Worm (Caenorhabditis elegans) whole organism, L1 larva: Measurements from ENCODE around the gene F41D9.2.

Experiments
- C16A3.4 ChIP-seq: fragments of 150-350 bp; optimal IDR thresholded peaks from 2 replicates; lab custom pipeline; 2014; ENCODE audit warnings: missing biosample characterization, missing genetic modification characterization
- F16B12.6 ChIP-seq: fragments of 150-350 bp; optimal IDR thresholded peaks from 2 replicates; lab custom pipeline; 2014; ENCODE audit warnings: missing biosample characterization, missing genetic modification characterization
- ama-1 ChIP-seq: fragments of 150-350 bp; optimal IDR thresholded peaks from 2 replicates; lab custom pipeline; 2014
- blmp-1 ChIP-seq: fragments of 150-350 bp; optimal IDR thresholded peaks from 2 replicates; lab custom pipeline; 2014; ENCODE audit warnings: missing biosample characterization, missing genetic modification characterization
- ceh-63 ChIP-seq: fragments of 200-800 bp; sonication (Bioruptor generic); optimal IDR thresholded peaks from 2 replicates; lab custom pipeline; 2018; ENCODE audit warnings: mild to moderate bottlenecking, missing genetic modification characterization, missing compliant biosample characterization
- ceh-90 ChIP-seq: sonication (generic microtip); optimal IDR thresholded peaks from 2 replicates; lab custom pipeline; 2016; ENCODE audit warnings: missing genetic modification characterization, missing compliant biosample characterization
- ces-1 ChIP-seq: fragments of 150-350 bp; optimal IDR thresholded peaks from 2 replicates; lab custom pipeline; 2014; ENCODE audit warnings: missing biosample characterization, missing genetic modification reagents, missing genetic modification characterization
- efl-1 ChIP-seq, 4 experiments: fragments of 150-350 bp; optimal IDR thresholded peaks in 3 of 4; peaks in 1 of 4; 1 replicate in 1 of 4; 2 replicates in 3 of 4; lab custom pipeline; 2014; ENCODE audit warnings: missing biosample characterization in 2 of 4, missing genetic modification characterization in 2 of 4, missing genetic modification reagents in 2 of 4
- elt-3 ChIP-seq, 6 experiments: fragments of 150-350 bp in 1 of 6; sonication (generic microtip); optimal IDR thresholded peaks; 2 replicates each; lab custom pipeline; 2017 to 2018; ENCODE audit warnings: missing biosample characterization in 6 of 6, missing genetic modification characterization in 6 of 6, inconsistent platforms in 1 of 6
- ets-5 ChIP-seq: fragments of 200-800 bp; sonication (Bioruptor generic); IDR thresholded peaks from 2 replicates; pipeline ENCODE4 v1.3.6; 2022; ENCODE audit warnings: missing genetic modification characterization, missing compliant biosample characterization
- fkh-4 ChIP-seq: sonication (generic microtip); optimal IDR thresholded peaks from 2 replicates; lab custom pipeline; 2016; ENCODE audit warnings: missing compliant biosample characterization, missing genetic modification characterization, borderline replicate concordance
- hlh-17 ChIP-seq: fragments of 200-800 bp; sonication (Bioruptor generic); optimal IDR thresholded peaks from 2 replicates; lab custom pipeline; 2018; ENCODE audit warnings: missing genetic modification characterization, mild to moderate bottlenecking, missing compliant biosample characterization, moderate library complexity, borderline replicate concordance
- hlh-4 ChIP-seq: sonication (generic microtip); optimal IDR thresholded peaks from 2 replicates; lab custom pipeline; 2016; ENCODE audit warnings: mild to moderate bottlenecking, missing genetic modification characterization, missing compliant biosample characterization
- isw-1 ChIP-seq: fragments of 200-800 bp; sonication (Bioruptor generic); IDR thresholded peaks from 2 replicates; pipeline ENCODE4 v1.3.6; 2022; ENCODE audit warnings: missing genetic modification characterization, missing compliant biosample characterization
- lin-13 ChIP-seq: fragments of 150-350 bp; optimal IDR thresholded peaks from 2 replicates; lab custom pipeline; 2014; ENCODE audit warnings: missing biosample characterization, missing genetic modification reagents, missing genetic modification characterization
- lin-14 ChIP-seq: fragments of 200-800 bp; sonication (Bioruptor generic); optimal IDR thresholded peaks from 2 replicates; lab custom pipeline; 2018; ENCODE audit warnings: mild to moderate bottlenecking, missing genetic modification characterization, moderate library complexity, missing compliant biosample characterization
- lir-3 ChIP-seq: sonication (generic microtip); optimal IDR thresholded peaks from 2 replicates; lab custom pipeline; 2016; ENCODE audit warnings: mild to moderate bottlenecking, missing genetic modification characterization, moderate library complexity, missing compliant biosample characterization; ENCODE audit not compliant: poor library complexity
- mab-9 ChIP-seq: fragments of 200-800 bp; sonication (Bioruptor generic); IDR thresholded peaks from 2 replicates; pipeline ENCODE4 v1.3.6; 2022; ENCODE audit warnings: missing genetic modification reagents, missing genetic modification characterization, missing compliant biosample characterization
- mef-2 ChIP-seq: fragments of 150-350 bp; optimal IDR thresholded peaks from 2 replicates; lab custom pipeline; 2014; ENCODE audit warnings: missing biosample characterization, missing genetic modification characterization
- mep-1 ChIP-seq: fragments of 150-350 bp; optimal IDR thresholded peaks from 2 replicates; lab custom pipeline; 2014; ENCODE audit warnings: missing biosample characterization, missing genetic modification characterization
- nhr-11 ChIP-seq: fragments of 150-350 bp; optimal IDR thresholded peaks from 2 replicates; lab custom pipeline; 2014; ENCODE audit warnings: missing biosample characterization, missing genetic modification characterization
- nhr-47 ChIP-seq: sonication (generic microtip); optimal IDR thresholded peaks from 2 replicates; lab custom pipeline; 2016; ENCODE audit warnings: mild to moderate bottlenecking, missing genetic modification characterization, moderate library complexity, missing compliant biosample characterization
- nhr-71 ChIP-seq: sonication (generic microtip); optimal IDR thresholded peaks from 2 replicates; lab custom pipeline; 2016; ENCODE audit warnings: mild to moderate bottlenecking, missing genetic modification characterization, moderate library complexity, missing compliant biosample characterization
- nhr-76 ChIP-seq: sonication (generic microtip); optimal IDR thresholded peaks from 2 replicates; lab custom pipeline; 2017; ENCODE audit warnings: missing biosample characterization, missing genetic modification characterization
- nhr-77 ChIP-seq: fragments of 150-350 bp; optimal IDR thresholded peaks from 2 replicates; lab custom pipeline; 2014; ENCODE audit warnings: missing biosample characterization, missing genetic modification characterization
- nhr-84 ChIP-seq: sonication (generic microtip); optimal IDR thresholded peaks from 2 replicates; lab custom pipeline; 2017; ENCODE audit warnings: missing biosample characterization, missing genetic modification characterization
- nhr-85 ChIP-seq: sonication (generic microtip); peaks from one replicate; lab custom pipeline; 2016; ENCODE audit warnings: missing genetic modification characterization, inconsistent platforms, missing compliant biosample characterization
- nhr-90 ChIP-seq: sonication (generic microtip); optimal IDR thresholded peaks from 2 replicates; lab custom pipeline; 2016; ENCODE audit warnings: mild to moderate bottlenecking, missing genetic modification characterization, missing compliant biosample characterization; ENCODE audit not compliant: poor library complexity
- pax-3 ChIP-seq: fragments of 200-800 bp; sonication (Bioruptor generic); optimal IDR thresholded peaks from 2 replicates; lab custom pipeline; 2018; ENCODE audit warnings: mild to moderate bottlenecking, missing genetic modification characterization, moderate library complexity, missing compliant biosample characterization
- pqm-1 ChIP-seq: sonication (generic microtip); optimal IDR thresholded peaks from 3 replicates; lab custom pipeline; 2017; ENCODE audit warnings: missing biosample characterization, missing genetic modification characterization
- snpc-4 ChIP-seq: fragments of 150-350 bp; optimal IDR thresholded peaks from 2 replicates; lab custom pipeline; 2014; ENCODE audit warnings: missing biosample characterization, missing genetic modification characterization
- sup-37 ChIP-seq: fragments of 200-800 bp; sonication (Bioruptor generic); optimal IDR thresholded peaks from 2 replicates; lab custom pipeline; 2018; ENCODE audit warnings: mild to moderate bottlenecking, missing genetic modification characterization, missing compliant biosample characterization
- swsn-7 ChIP-seq: sonication (generic microtip); optimal IDR thresholded peaks from 2 replicates; lab custom pipeline; 2016; ENCODE audit warnings: missing genetic modification characterization, missing compliant biosample characterization
- tbx-2 ChIP-seq: sonication (generic microtip); optimal IDR thresholded peaks from 2 replicates; lab custom pipeline; 2016; ENCODE audit warnings: missing genetic modification characterization, missing compliant biosample characterization
- tlp-1 ChIP-seq: fragments of 150-350 bp; optimal IDR thresholded peaks from 2 replicates; lab custom pipeline; 2014; ENCODE audit warnings: missing biosample characterization, missing genetic modification characterization
- unc-30 ChIP-seq: sonication (generic microtip); optimal IDR thresholded peaks from 2 replicates; lab custom pipeline; 2017; ENCODE audit warnings: missing biosample characterization, missing genetic modification characterization
- vab-15 ChIP-seq: sonication (generic microtip); optimal IDR thresholded peaks from 2 replicates; lab custom pipeline; 2017; ENCODE audit warnings: missing genotype, mild to moderate bottlenecking, missing genetic modification characterization, missing compliant biosample characterization
- xbp-1 ChIP-seq: sonication (generic microtip); optimal IDR thresholded peaks from 2 replicates; lab custom pipeline; 2016; ENCODE audit warnings: missing genetic modification characterization, missing compliant biosample characterization
- zip-4 ChIP-seq: fragments of 200-800 bp; sonication (Bioruptor generic); optimal IDR thresholded peaks from 2 replicates; lab custom pipeline; 2018; ENCODE audit warnings: mild to moderate bottlenecking, missing genetic modification characterization, moderate library complexity, missing compliant biosample characterization
- ztf-11 ChIP-seq, 2 experiments: sonication (generic microtip); optimal IDR thresholded peaks; 2 replicates each; lab custom pipeline; 2016 to 2017; ENCODE audit warnings: missing genetic modification characterization in 2 of 2, missing biosample characterization in 1 of 2, missing compliant biosample characterization in 1 of 2

The F41D9.2 gene

ce11 chrX:8394279-8394678 is 9.5 kb upstream of the F41D9.2 start:
- TF ChIP-seq nhr-90 (tag; lab: Kevin White, UChicago): no peak
- TF ChIP-seq mep-1: no peak
- no peak for TF ChIP-seq isw-1 (GFP tag; lab: Robert Waterston, UW)
- TF ChIP-seq xbp-1 (tag; lab: Kevin White, UChicago): no peak
- peak in 1 of 2 experiments; percentile 68 for TF ChIP-seq ztf-11 (tag; optimal IDR thresholded peaks at IDR 0.05; lab: Kevin White, UChicago)
- TF ChIP-seq fkh-4 (tag; lab: Kevin White, UChicago): no peak
- no peak for TF ChIP-seq ces-1 (GFP tag; lab: Kevin White, UChicago)
- peak; percentile 61 for TF ChIP-seq tbx-2 (tag; lab: Kevin White, UChicago)
- no peak for TF ChIP-seq nhr-47
- no peak for TF ChIP-seq nhr-77 (tag; lab: Kevin White, UChicago)
- no peak for TF ChIP-seq swsn-7 (tag; lab: Kevin White, UChicago)
- TF ChIP-seq blmp-1: peak; percentile 10
- no peak for TF ChIP-seq C16A3.4 (tag; lab: Kevin White, UChicago)
- no peak for TF ChIP-seq tlp-1 (tag; lab: Kevin White, UChicago)
- TF ChIP-seq nhr-76: no peak
- no peak for TF ChIP-seq elt-3 (tag; optimal IDR thresholded peaks at IDR 0.05; lab: Kevin White, UChicago)
- TF ChIP-seq vab-15 (tag; lab: Kevin White, UChicago): no peak
- TF ChIP-seq pqm-1 (tag; lab: Kevin White, UChicago): no peak
- no peak for TF ChIP-seq mef-2 (tag; lab: Kevin White, UChicago)
- TF ChIP-seq nhr-85: no peak

- no peak for TF ChIP-seq F16B12.6 (tag; lab: Kevin White, UChicago)
- 0 out of 2 replicates have a peak, but pooled peaks have one; percentile 20 for TF ChIP-seq ets-5 (GFP tag; lab: Robert Waterston, UW)
Measured at ce11 chrX:8392539-8392996, 7.8 kb upstream of the F41D9.2 start, which contains the start of gene wrk-1. wrk-1 (minus strand) TSS chrX:8392589.

ce11 chrX:8391505-8391904 is 6.8 kb upstream of the F41D9.2 start:
- TF ChIP-seq ets-5 (GFP tag; lab: Robert Waterston, UW) (no peak), pax-3 (tag; lab: Kevin White, UChicago) (no peak), ceh-90 (no peak), sup-37 (no peak), tlp-1 (tag; lab: Kevin White, UChicago) (no peak), ztf-11 (tag; optimal IDR thresholded peaks at IDR 0.05; lab: Kevin White, UChicago) (no peak), isw-1 (GFP tag; lab: Robert Waterston, UW) (no peak), hlh-4 (tag; lab: Kevin White, UChicago) (no peak), lin-13 (no peak), ceh-63 (GFP tag; lab: Kevin White, UChicago) (no peak), nhr-11 (tag; lab: Kevin White, UChicago) (no peak), efl-1 (optimal IDR thresholded peaks at IDR 0.05; lab: Kevin White, UChicago) (no peak), efl-1 (GFP tag; optimal IDR thresholded peaks at IDR 0.05 in 1 of 2; lab: Kevin White, UChicago) (no peak), snpc-4 (tag; lab: Kevin White, UChicago) (no peak), hlh-17 (GFP tag; lab: Kevin White, UChicago) (no peak)

ce11 chrX:8390508-8390907 is 5.8 kb upstream of the F41D9.2 start:
- TF ChIP-seq nhr-84 (no peak), mab-9 (GFP tag; lab: Robert Waterston, UW) (no peak), lin-14 (GFP tag; lab: Kevin White, UChicago) (peak; percentile 8), ama-1 (no peak), zip-4 (GFP tag; lab: Kevin White, UChicago) (no peak), unc-30 (tag; lab: Kevin White, UChicago) (no peak), nhr-71 (no peak), lir-3 (tag; lab: Kevin White, UChicago) (no peak)
